Worm (Caenorhabditis elegans): ENCODE results near the gene M176.9.

DNA sequence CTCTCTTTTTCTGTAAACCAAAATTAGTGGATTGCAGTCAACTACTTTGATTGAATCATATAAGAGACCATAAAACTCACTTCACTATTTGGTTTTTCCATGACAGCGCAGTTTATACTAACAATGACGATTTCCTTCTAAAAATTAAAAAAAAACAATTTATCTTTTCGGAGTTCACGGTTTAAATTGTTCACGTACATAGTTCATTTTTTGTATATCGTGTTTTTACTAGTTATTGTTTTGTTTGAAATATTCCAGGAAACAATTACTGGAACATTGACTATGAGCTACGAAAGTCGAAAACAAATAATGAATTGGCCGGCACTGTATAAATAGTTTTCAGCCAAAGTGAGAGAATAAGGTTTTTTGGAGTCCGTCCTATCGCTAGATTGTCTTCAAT is 18.7 kb downstream of the M176.9 start, which contains the start of gene lido-17:
- TF ChIP-seq klf-2 (GFP tag; conservative IDR thresholded peaks at IDR 0.05) (no peak), ztf-29 (GFP tag; IDR thresholded peaks at IDR 0.05) (no peak), ztf-23 (GFP tag; IDR thresholded peaks at IDR 0.05) (no peak), T22C8.4 (GFP tag; IDR thresholded peaks at IDR 0.05) (no peak), med-1 (GFP tag; optimal IDR thresholded peaks at IDR 0.05; ENCODE audit: insufficient read depth) (no peak), ref-1 (GFP tag; conservative IDR thresholded peaks at IDR 0.05) (no peak), tab-1 (GFP tag; IDR thresholded peaks at IDR 0.05) (no peak), flt-1 (GFP tag; IDR thresholded peaks at IDR 0.05) (no peak)
